ENCODE assay signal across 1 worm cellular context in genomic region chrV:11228653-11229173, ce11.
TF ChIP-seq lines count a peak whose summit lies in the region.

pqn-70 (minus strand) TSS chrV:11228703.

TF ChIP-seq in whole organism, L1 larva, 84 proteins besides CTCF, POLR2A, EP300 and RAD21 (continued from another document):
- peak in 2 of 6 experiments; percentile 42 to 54 for TF ChIP-seq elt-3 (tag; optimal IDR thresholded peaks at IDR 0.05; lab: Kevin White, UChicago)
- TF ChIP-seq C16A3.4 (tag; optimal IDR thresholded peaks at IDR 0.05; lab: Kevin White, UChicago) = peak; percentile 80
- TF ChIP-seq egl-13 (tag; optimal IDR thresholded peaks at IDR 0.05; lab: Kevin White, UChicago) = peak; percentile 39
- TF ChIP-seq lsy-2 (tag; optimal IDR thresholded peaks at IDR 0.05; lab: Kevin White, UChicago) = peak; percentile 84 to 85
- peak; percentile 37 for TF ChIP-seq fkh-10 (GFP tag; optimal IDR thresholded peaks at IDR 0.05; lab: Kevin White, UChicago)
- TF ChIP-seq efl-1 (optimal IDR thresholded peaks at IDR 0.05; lab: Kevin White, UChicago) = peak; percentile 81 to 89
- TF ChIP-seq efl-1 (GFP tag; optimal IDR thresholded peaks at IDR 0.05 in 1 of 2; lab: Kevin White, UChicago) = peak; percentile 68 to 97
- TF ChIP-seq nhr-76 (tag; optimal IDR thresholded peaks at IDR 0.05; lab: Kevin White, UChicago) = no peak
- TF ChIP-seq lin-15B (tag; optimal IDR thresholded peaks at IDR 0.05; lab: Kevin White, UChicago) = peak; percentile 53
- TF ChIP-seq jun-1 (tag; optimal IDR thresholded peaks at IDR 0.05; lab: Kevin White, UChicago) = peak; percentile 64
- TF ChIP-seq tlp-1 (tag; optimal IDR thresholded peaks at IDR 0.05; lab: Kevin White, UChicago) = no peak
- peak; percentile 48 for TF ChIP-seq F16B12.6 (tag; optimal IDR thresholded peaks at IDR 0.05; lab: Kevin White, UChicago)
- TF ChIP-seq skn-1 (tag; optimal IDR thresholded peaks at IDR 0.05; lab: Kevin White, UChicago) = peak; percentile 70
- TF ChIP-seq fkh-4 (tag; optimal IDR thresholded peaks at IDR 0.05; lab: Kevin White, UChicago; ENCODE audit: borderline replicate concordance) = no peak
- TF ChIP-seq efl-3 (GFP tag; optimal IDR thresholded peaks at IDR 0.05; lab: Kevin White, UChicago) = no peak
- peak; percentile 25 for TF ChIP-seq aly-2 (tag; optimal IDR thresholded peaks at IDR 0.05; lab: Kevin White, UChicago)
- peak; percentile 87 for TF ChIP-seq unc-130 (tag; optimal IDR thresholded peaks at IDR 0.05; lab: Kevin White, UChicago)
- TF ChIP-seq nhr-20 (tag; optimal IDR thresholded peaks at IDR 0.05; lab: Kevin White, UChicago) = peak; percentile 90
- TF ChIP-seq swsn-7 (tag; optimal IDR thresholded peaks at IDR 0.05; lab: Kevin White, UChicago) = peak; percentile 83
- TF ChIP-seq lin-35 (GFP tag; optimal IDR thresholded peaks at IDR 0.05; lab: Kevin White, UChicago) = peak; percentile 79 to 88
- peak; percentile 66 for TF ChIP-seq dsc-1 (tag; optimal IDR thresholded peaks at IDR 0.05; lab: Kevin White, UChicago)
- TF ChIP-seq ceh-82 (tag; optimal IDR thresholded peaks at IDR 0.05; lab: Kevin White, UChicago) = peak; percentile 87 to 98 (median 90)
- peak; percentile 28 for TF ChIP-seq fos-1 (tag; optimal IDR thresholded peaks at IDR 0.05; lab: Kevin White, UChicago)
TF ChIP-seq in whole organism, L1 larva: peak in this region for 54.
